Fruit fly (Drosophila melanogaster): ENCODE results near the gene skl.

skl gene

DNA sequence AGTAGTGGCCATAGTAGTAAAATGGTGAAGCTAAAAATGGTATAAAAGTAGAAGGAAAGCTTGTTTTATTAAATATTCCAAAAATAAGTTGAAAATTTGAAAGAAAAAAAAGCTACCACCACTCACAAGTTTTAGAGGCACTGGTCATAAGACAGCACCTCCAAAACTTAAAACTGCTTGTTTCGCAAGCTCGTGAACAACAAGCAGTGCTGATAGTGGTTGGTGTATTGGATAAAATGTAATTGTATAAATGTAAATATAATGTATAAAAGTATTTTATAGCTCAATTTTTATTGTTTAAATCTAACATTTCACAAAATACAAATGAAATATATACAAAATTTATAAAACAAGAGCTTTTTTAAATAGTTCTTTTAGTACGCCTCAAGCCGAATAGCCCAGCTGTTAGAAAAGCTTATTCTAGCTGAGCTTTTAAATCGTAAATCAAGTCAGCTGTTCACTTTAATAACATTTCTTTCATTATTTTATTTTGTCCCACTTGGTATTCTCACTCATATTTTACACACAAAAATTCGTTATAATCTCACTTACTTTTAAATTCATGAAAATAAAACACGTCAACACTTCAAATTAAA lies 20.7 kb upstream of the skl start (continued):
- no peak for TF ChIP-seq Trl (optimal IDR thresholded peaks at IDR 0.05)
- TF ChIP-seq Trl (GFP tag; optimal IDR thresholded peaks at IDR 0.05) = no peak
- peak in 1 of 2 experiments; percentile 83 for TF ChIP-seq crp (GFP tag; optimal IDR thresholded peaks at IDR 0.05)
- no peak for TF ChIP-seq ci (GFP tag; IDR thresholded peaks at IDR 0.05)
- peak; percentile 77 for TF ChIP-seq CTCF (GFP tag; optimal IDR thresholded peaks at IDR 0.05)
- TF ChIP-seq Dip3 (GFP tag; optimal IDR thresholded peaks at IDR 0.05) = no peak
- no peak for TF ChIP-seq sna (GFP tag; IDR thresholded peaks at IDR 0.05; ENCODE audit: partially characterized antibody)
- peak; percentile 67 for TF ChIP-seq pita (GFP tag; optimal IDR thresholded peaks at IDR 0.05)
- no peak for TF ChIP-seq Side (GFP tag; optimal IDR thresholded peaks at IDR 0.05)
- peak; percentile 11; the same call in 1 of the 2 replicates for TF ChIP-seq E2f2 (GFP tag; IDR thresholded peaks at IDR 0.05)
- no peak for TF ChIP-seq CG9437 (GFP tag; optimal IDR thresholded peaks at IDR 0.05)
- TF ChIP-seq Opbp (GFP tag; IDR thresholded peaks at IDR 0.05; ENCODE audit: partially characterized antibody) = peak; percentile 40; the same call in 1 of the 3 replicates
- TF ChIP-seq tgo (GFP tag; IDR thresholded peaks at IDR 0.05) = no peak
- TF ChIP-seq CkIIα-i1 (GFP tag; IDR thresholded peaks at IDR 0.05) = no peak
- no peak for TF ChIP-seq Fer3 (tag; optimal IDR thresholded peaks at IDR 0.05)
- 0 out of 2 replicates have a peak, but pooled peaks have one; percentile 17 for TF ChIP-seq danr (GFP tag; IDR thresholded peaks at IDR 0.05)
- TF ChIP-seq CG13296 (GFP tag; optimal IDR thresholded peaks at IDR 0.05) = no peak
- TF ChIP-seq CG8359 (GFP tag; optimal IDR thresholded peaks at IDR 0.05; ENCODE audit: borderline replicate concordance) = no peak
- TF ChIP-seq hth (optimal IDR thresholded peaks at IDR 0.05) = no peak
- TF ChIP-seq Ada2b (GFP tag; IDR thresholded peaks at IDR 0.05) = no peak
- no peak for TF ChIP-seq slbo (GFP tag; IDR thresholded peaks at IDR 0.05)
- TF ChIP-seq CG15601 (tag; optimal IDR thresholded peaks at IDR 0.05) = no peak
- no peak for TF ChIP-seq al (GFP tag; IDR thresholded peaks at IDR 0.05)
- no peak for TF ChIP-seq CG18619 (GFP tag; optimal IDR thresholded peaks at IDR 0.05)
- no peak for TF ChIP-seq Nf-YC (tag; optimal IDR thresholded peaks at IDR 0.05)
- no peak for TF ChIP-seq Ets65A (GFP tag)
- no peak for TF ChIP-seq CG4282 (GFP tag; optimal IDR thresholded peaks at IDR 0.05)
- no peak for TF ChIP-seq zfh1 (GFP tag; IDR thresholded peaks at IDR 0.05)
- TF ChIP-seq lov (optimal IDR thresholded peaks at IDR 0.05) = no peak
- TF ChIP-seq lov (GFP tag; IDR thresholded peaks at IDR 0.05) = no peak
- no peak for TF ChIP-seq CG5180 (GFP tag; optimal IDR thresholded peaks at IDR 0.05)
- no peak for TF ChIP-seq CG11398 (GFP tag; optimal IDR thresholded peaks at IDR 0.05)
- no peak for TF ChIP-seq Hr78 (GFP tag; optimal IDR thresholded peaks at IDR 0.05)
- TF ChIP-seq Dfd (GFP tag; optimal IDR thresholded peaks at IDR 0.05) = peak in 1 of 2 experiments; percentile 38
- no peak for TF ChIP-seq CG10366 (GFP tag; IDR thresholded peaks at IDR 0.05)
- TF ChIP-seq eve (GFP tag; optimal IDR thresholded peaks at IDR 0.05) = no peak
- TF ChIP-seq CG13287 (GFP tag; IDR thresholded peaks at IDR 0.05; ENCODE audit: partially characterized antibody) = no peak; the same call in 1 of the 2 replicates
- TF ChIP-seq odd (GFP tag; optimal IDR thresholded peaks at IDR 0.05) = no peak
- no peak for TF ChIP-seq CG9817 (tag; optimal IDR thresholded peaks at IDR 0.05)
- no peak for TF ChIP-seq CG4360 (GFP tag; IDR thresholded peaks at IDR 0.05)
- TF ChIP-seq CG1024 (GFP tag; IDR thresholded peaks at IDR 0.05) = no peak
- no peak for TF ChIP-seq gcm2 (GFP tag; optimal IDR thresholded peaks at IDR 0.05)
- no peak for TF ChIP-seq Adf1 (GFP tag; IDR thresholded peaks at IDR 0.05)
- TF ChIP-seq HHEX (GFP tag; optimal IDR thresholded peaks at IDR 0.05) = no peak
- no peak for TF ChIP-seq CG15011 (GFP tag; optimal IDR thresholded peaks at IDR 0.05)
- no peak for TF ChIP-seq Bteb2 (GFP tag; optimal IDR thresholded peaks at IDR 0.05)
- TF ChIP-seq lola (GFP tag; optimal IDR thresholded peaks at IDR 0.05) = no peak
- no peak for TF ChIP-seq CG3407 (GFP tag; optimal IDR thresholded peaks at IDR 0.05)
- no peak for TF ChIP-seq Antp (GFP tag; optimal IDR thresholded peaks at IDR 0.05)
- no peak for TF ChIP-seq slou (GFP tag; optimal IDR thresholded peaks at IDR 0.05)
- no peak for TF ChIP-seq sqz (GFP tag; optimal IDR thresholded peaks at IDR 0.05)
- no peak for TF ChIP-seq peb (GFP tag; IDR thresholded peaks at IDR 0.05)

All from whole organism, embryonic.